Fruit fly (Drosophila melanogaster) Kc167 (cell line): ENCODE results near the gene Arp6.

Source experiments
- Myc ChIP-seq: fragments of >200 bp; optimal IDR thresholded peaks from 2 replicates; lab custom pipeline; 2017; ENCODE audit warnings: missing external identifiers
- h ChIP-seq: fragments of >200 bp; optimal IDR thresholded peaks from 3 replicates; lab custom pipeline; 2018; ENCODE audit warnings: missing external identifiers
- insv ChIP-seq: fragments of >200 bp; optimal IDR thresholded peaks from 3 replicates; lab custom pipeline; 2018; ENCODE audit warnings: missing external identifiers
- ttk ChIP-seq: sonication (Bioruptor generic); optimal IDR thresholded peaks from 2 replicates; lab custom pipeline; 2017; ENCODE audit warnings: missing external identifiers

- no peak for TF ChIP-seq insv (lab: Kevin White, UChicago)
- no peak for TF ChIP-seq Myc (lab: Kevin White, UChicago)
- no peak for TF ChIP-seq h (lab: Kevin White, UChicago)
- no peak for TF ChIP-seq ttk (lab: Kevin White, UChicago)
Measured at dm6 chrX:15740288-15740726, 3.4 kb upstream of the Arp6 start.
